Fruit fly (Drosophila melanogaster) whole organism, pupa: ENCODE measurements around the gene Cyp6d5.

ENCODE experiments used
- CG10348 ChIP-seq: fragments of 200-800 bp; sonication (Bioruptor generic); IDR thresholded peaks from 2 replicates; pipeline ENCODE4 v1.3.6; 2022; ENCODE audit warnings: missing biosample characterization, missing genetic modification characterization
- CG12605 ChIP-seq: fragments of 200-800 bp; sonication (Bioruptor generic); IDR thresholded peaks from 2 replicates; pipeline ENCODE4 v1.3.6; 2022; ENCODE audit warnings: missing biosample characterization, missing genetic modification characterization
- CG13204 ChIP-seq: fragments of 200-800 bp; sonication (Bioruptor generic); optimal IDR thresholded peaks from 2 replicates; lab custom pipeline; 2018; ENCODE audit warnings: missing biosample characterization, mild to moderate bottlenecking, missing genetic modification characterization, moderate library complexity
- CG14655 ChIP-seq: fragments of 200-800 bp; sonication (Bioruptor generic); optimal IDR thresholded peaks from 3 replicates; lab custom pipeline; 2017; ENCODE audit warnings: mild to moderate bottlenecking, missing biosample characterization, missing genetic modification reagents, missing genetic modification characterization
- CG15710 ChIP-seq: fragments of 200-800 bp; sonication (Bioruptor generic); optimal IDR thresholded peaks from 2 replicates; lab custom pipeline; 2018; ENCODE audit warnings: missing biosample characterization, mild to moderate bottlenecking, missing genetic modification characterization, moderate library complexity
- CG17806 ChIP-seq: fragments of 200-800 bp; sonication (Bioruptor generic); optimal IDR thresholded peaks from 2 replicates; lab custom pipeline; 2018; ENCODE audit warnings: missing biosample characterization, mild to moderate bottlenecking, missing genetic modification characterization, moderate library complexity
- CG32121 ChIP-seq: fragments of 200-800 bp; sonication (Bioruptor generic); IDR thresholded peaks from 2 replicates; pipeline ENCODE4 v1.3.6; 2022; ENCODE audit warnings: missing biosample characterization, missing genetic modification characterization
- CG34367 ChIP-seq: fragments of 200-800 bp; sonication (Bioruptor generic); optimal IDR thresholded peaks from 2 replicates; lab custom pipeline; 2018; ENCODE audit warnings: missing biosample characterization, mild to moderate bottlenecking, missing genetic modification characterization
- CG4496 ChIP-seq: fragments of 200-800 bp; sonication (Bioruptor generic); IDR thresholded peaks from 3 replicates; pipeline ENCODE4 v1.3.6; 2022; ENCODE audit warnings: missing biosample characterization, missing genetic modification characterization
- CG8159 ChIP-seq: fragments of 200-800 bp; sonication (Bioruptor generic); optimal IDR thresholded peaks from 3 replicates; lab custom pipeline; 2018; ENCODE audit warnings: missing biosample characterization, mild to moderate bottlenecking, missing genetic modification characterization, moderate library complexity
- CG8301 ChIP-seq: fragments of 200-800 bp; sonication (Bioruptor generic); optimal IDR thresholded peaks from 2 replicates; lab custom pipeline; 2018; ENCODE audit warnings: missing biosample characterization, mild to moderate bottlenecking, missing genetic modification characterization
- CG9948 ChIP-seq: fragments of 200-800 bp; sonication (Bioruptor generic); optimal IDR thresholded peaks from 2 replicates; lab custom pipeline; 2018; ENCODE audit warnings: missing biosample characterization, mild to moderate bottlenecking, missing genetic modification characterization, moderate library complexity
- D1 ChIP-seq: fragments of 200-800 bp; sonication (Bioruptor generic); optimal IDR thresholded peaks from 2 replicates; lab custom pipeline; 2018; ENCODE audit warnings: missing biosample characterization, mild to moderate bottlenecking, missing genetic modification characterization, moderate library complexity
- EcR ChIP-seq: fragments of 200-800 bp; sonication (Bioruptor generic); optimal IDR thresholded peaks from 3 replicates; lab custom pipeline; 2019; ENCODE audit warnings: missing biosample characterization, missing genetic modification characterization, mild to moderate bottlenecking, moderate library complexity, missing genetic modification reagents
- Ets98B ChIP-seq: fragments of 200-800 bp; sonication (Bioruptor generic); IDR thresholded peaks from 2 replicates; pipeline ENCODE4 v1.3.6; 2022; ENCODE audit warnings: missing biosample characterization, missing genetic modification characterization
- Pif1A ChIP-seq: fragments of 200-800 bp; sonication (Bioruptor generic); optimal IDR thresholded peaks from 3 replicates; lab custom pipeline; 2016; ENCODE audit warnings: missing biosample characterization, missing genetic modification characterization
- Pif1B ChIP-seq: fragments of 200-800 bp; sonication (Bioruptor generic); optimal IDR thresholded peaks from 3 replicates; lab custom pipeline; 2016; ENCODE audit warnings: missing biosample characterization, missing genetic modification characterization
- Snoo ChIP-seq: fragments of 200-800 bp; sonication (Bioruptor generic); optimal IDR thresholded peaks from 3 replicates; lab custom pipeline; 2017; ENCODE audit warnings: missing biosample characterization, mild to moderate bottlenecking, missing genetic modification characterization, inconsistent platforms
- fd96Ca ChIP-seq: fragments of 200-800 bp; sonication (Bioruptor generic); IDR thresholded peaks from 3 replicates; pipeline ENCODE4 v1.3.6; 2022; ENCODE audit warnings: missing biosample characterization, missing genetic modification characterization
- gl ChIP-seq: fragments of 200-800 bp; sonication (Bioruptor generic); optimal IDR thresholded peaks from 2 replicates; lab custom pipeline; 2018; ENCODE audit warnings: missing biosample characterization, mild to moderate bottlenecking, missing genetic modification characterization
- rn ChIP-seq: fragments of 200-800 bp; sonication (Bioruptor generic); IDR thresholded peaks from 2 replicates; pipeline ENCODE4 v1.3.6; 2022; ENCODE audit warnings: missing biosample characterization, missing genetic modification characterization

Cyp6d5 gene

DNA sequence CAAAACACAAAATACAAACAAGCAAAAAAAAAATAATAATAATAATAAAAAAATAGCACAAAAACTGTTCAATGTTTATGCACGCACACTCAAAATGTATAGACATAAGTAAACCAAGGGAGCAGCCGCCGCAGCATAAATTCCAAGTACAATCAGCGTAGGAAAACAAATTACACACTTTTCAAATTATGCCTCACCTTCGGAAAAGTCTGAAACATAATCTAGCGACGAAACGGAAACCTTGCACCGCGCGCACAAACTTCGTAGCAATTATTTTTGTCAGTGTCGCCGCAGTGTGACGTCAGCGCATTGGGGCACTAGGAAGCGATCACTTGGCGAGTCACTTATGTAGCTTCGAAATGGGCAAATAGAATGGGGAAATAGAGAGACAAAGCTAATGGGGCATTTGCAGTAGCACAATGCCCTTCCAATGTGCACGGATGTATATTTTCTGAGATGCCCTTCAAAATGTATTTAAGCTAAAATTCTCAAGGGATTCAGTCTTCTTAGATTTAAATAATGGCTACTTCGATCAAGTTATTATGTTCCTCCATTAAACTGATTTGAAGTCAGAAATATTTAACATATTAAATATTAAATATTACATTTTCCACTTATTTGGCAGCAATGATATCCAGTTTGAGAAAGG lies 12.1 kb upstream of the Cyp6d5 start:
- peak; percentile 47 for TF ChIP-seq CG14655
- TF ChIP-seq CG8159, result peak; percentile 2
- TF ChIP-seq gl (tag; lab: Kevin White, UChicago), result no peak
- no peak for TF ChIP-seq CG17806 (tag; lab: Kevin White, UChicago)
- TF ChIP-seq CG4496 (GFP tag; lab: Robert Waterston, UW), result peak; percentile 66
- no peak for TF ChIP-seq Snoo (tag; lab: Kevin White, UChicago)
- TF ChIP-seq fd96Ca, result peak; percentile 73; the same call in 2 of the 3 replicates
- TF ChIP-seq Pif1A (GFP tag; lab: Kevin White, UChicago), result peak; percentile 52
- peak; percentile 2 for TF ChIP-seq CG8301 (tag; lab: Kevin White, UChicago)
- peak; percentile 68; the same call in 1 of the 2 replicates for TF ChIP-seq CG32121 (GFP tag; lab: Robert Waterston, UW)
- TF ChIP-seq Ets98B (GFP tag; lab: Robert Waterston, UW), result peak; percentile 55; the same call in 1 of the 2 replicates
- peak; percentile 48; the same call in 1 of the 2 replicates for TF ChIP-seq CG12605 (GFP tag; lab: Robert Waterston, UW)

DNA sequence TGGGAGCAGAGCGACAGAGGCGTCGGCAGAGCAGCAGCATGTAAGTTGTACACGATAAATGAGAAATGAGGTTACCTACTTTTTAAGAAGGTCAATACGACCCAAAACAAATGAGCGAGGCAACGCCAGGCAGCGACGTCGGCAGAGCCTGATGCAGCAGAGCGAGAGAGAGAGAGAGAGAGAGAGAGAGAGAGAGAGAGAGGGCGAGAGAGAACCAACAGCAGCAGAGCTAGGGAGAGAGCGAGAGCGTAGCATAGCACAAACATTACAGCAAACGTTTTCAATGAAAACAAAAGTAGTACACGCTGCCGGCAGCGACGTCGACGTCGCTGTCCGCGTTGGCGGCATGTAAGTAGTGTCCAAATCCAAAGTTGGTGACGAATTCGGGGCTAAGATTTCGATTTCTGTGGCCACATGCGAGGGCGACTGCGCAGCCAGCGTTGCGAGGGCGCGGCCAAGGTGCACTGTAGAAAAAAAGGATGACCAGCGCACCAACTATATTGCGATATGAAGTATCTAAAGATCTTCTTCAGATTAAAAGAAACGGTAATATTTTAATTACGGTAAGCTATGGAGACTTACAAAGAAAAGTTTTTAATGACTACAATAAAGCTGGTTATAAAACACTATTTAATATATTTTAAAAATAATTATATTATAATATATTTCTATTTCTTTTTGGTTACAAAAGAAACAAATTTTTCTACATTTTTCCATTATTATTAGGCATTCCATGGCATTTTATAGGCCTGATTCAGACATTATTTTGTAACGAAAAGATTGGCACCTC lies 11.2 kb upstream of the Cyp6d5 start:
- no peak for TF ChIP-seq rn
- no peak for TF ChIP-seq Snoo (tag; lab: Kevin White, UChicago)
- peak; percentile 7 for TF ChIP-seq CG9948 (tag; lab: Kevin White, UChicago)
- peak; percentile 29; the same call in 1 of the 2 replicates for TF ChIP-seq CG12605 (GFP tag; lab: Robert Waterston, UW)
- TF ChIP-seq fd96Ca, result 0 out of 3 replicates have a peak, but pooled peaks have one; percentile 39
- TF ChIP-seq CG8301 (tag; lab: Kevin White, UChicago), result peak; percentile 16
- TF ChIP-seq CG32121 (GFP tag; lab: Robert Waterston, UW), result peak; percentile 30; the same call in 1 of the 2 replicates
- no peak for TF ChIP-seq CG17806 (tag; lab: Kevin White, UChicago)
- peak; percentile 52; the same call in 1 of the 3 replicates for TF ChIP-seq CG4496 (GFP tag; lab: Robert Waterston, UW)
- TF ChIP-seq EcR, result peak; percentile 60
- TF ChIP-seq CG10348 (GFP tag; lab: Robert Waterston, UW), result no peak
- peak; percentile 44 for TF ChIP-seq CG8159
- no peak for TF ChIP-seq Pif1A (GFP tag; lab: Kevin White, UChicago)
- TF ChIP-seq CG34367 (tag; lab: Kevin White, UChicago), result no peak
- no peak; the same call in 1 of the 2 replicates for TF ChIP-seq Ets98B (GFP tag; lab: Robert Waterston, UW)
- TF ChIP-seq CG15710 (tag; lab: Kevin White, UChicago), result no peak
- TF ChIP-seq CG14655, result peak; percentile 48
- TF ChIP-seq gl (tag; lab: Kevin White, UChicago), result no peak
- peak; percentile 37 for TF ChIP-seq Pif1B (GFP tag; lab: Kevin White, UChicago)
- TF ChIP-seq D1 (tag; lab: Kevin White, UChicago), result no peak
- peak; percentile 57 for TF ChIP-seq CG13204 (GFP tag; lab: Kevin White, UChicago)

DNA sequence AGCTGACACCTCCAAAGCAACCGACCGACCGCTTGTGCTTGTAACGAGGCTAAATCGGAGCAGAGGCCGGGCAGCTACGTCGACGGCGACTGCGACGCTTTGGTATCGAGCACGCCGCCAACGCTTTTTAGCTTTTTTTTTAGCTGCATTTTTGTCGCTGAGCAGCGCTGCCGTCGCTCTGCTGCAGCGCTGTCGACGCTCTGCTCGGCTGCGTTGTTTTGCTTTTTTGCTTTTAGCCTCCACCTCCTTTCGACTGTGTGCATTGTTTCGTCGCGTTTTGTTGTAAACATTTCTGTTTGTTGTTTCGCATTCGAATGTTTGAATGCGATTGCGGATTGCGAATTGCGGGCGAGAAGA lies 10.6 kb upstream of the Cyp6d5 start:
- TF ChIP-seq Ets98B (GFP tag; lab: Robert Waterston, UW) (peak; percentile 14; the same call in 1 of the 2 replicates), CG8159 (peak; percentile 12), gl (tag; lab: Kevin White, UChicago) (peak; percentile 59), Pif1A (GFP tag; lab: Kevin White, UChicago) (no peak), CG8301 (tag; lab: Kevin White, UChicago) (no peak), Pif1B (GFP tag; lab: Kevin White, UChicago) (no peak), CG32121 (GFP tag; lab: Robert Waterston, UW) (peak; percentile 9; the same call in 1 of the 2 replicates), CG4496 (GFP tag; lab: Robert Waterston, UW) (peak; percentile 61), EcR (peak; percentile 30), CG12605 (GFP tag; lab: Robert Waterston, UW) (peak; percentile 40), fd96Ca (no peak; the same call in 1 of the 3 replicates), CG13204 (GFP tag; lab: Kevin White, UChicago) (peak; percentile 24)

DNA sequence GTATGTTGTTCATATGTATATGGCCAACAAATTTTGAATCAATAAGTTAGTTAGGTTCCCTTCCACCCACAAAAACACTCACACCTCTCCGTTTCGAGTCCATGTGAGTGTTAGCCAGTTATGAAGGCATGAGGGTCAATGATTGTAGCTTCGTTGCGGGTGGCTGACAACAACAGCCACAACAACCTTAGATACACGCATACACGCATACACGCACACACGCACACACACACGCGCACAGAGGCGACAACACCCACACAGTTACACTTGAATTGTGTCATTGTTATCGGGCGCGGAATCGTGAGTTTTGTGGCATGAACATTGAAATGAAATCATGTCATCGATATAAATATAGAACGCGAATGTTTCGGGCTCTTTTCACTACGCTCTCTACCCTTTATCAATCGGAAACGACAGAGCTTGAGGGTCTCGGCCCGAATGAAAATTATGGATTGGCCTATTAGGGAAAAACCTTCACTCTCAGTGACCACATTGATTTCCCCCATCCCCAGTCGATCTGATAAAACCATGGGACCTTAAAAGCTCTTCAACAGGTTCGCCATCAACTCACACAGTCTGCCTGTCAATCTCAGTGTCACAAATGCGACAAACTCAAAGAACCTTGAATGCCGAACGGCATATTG lies 9.5 kb upstream of the Cyp6d5 start:
- TF ChIP-seq EcR, result no peak
- no peak for TF ChIP-seq Ets98B (GFP tag; lab: Robert Waterston, UW)
- TF ChIP-seq CG8159, result no peak

DNA sequence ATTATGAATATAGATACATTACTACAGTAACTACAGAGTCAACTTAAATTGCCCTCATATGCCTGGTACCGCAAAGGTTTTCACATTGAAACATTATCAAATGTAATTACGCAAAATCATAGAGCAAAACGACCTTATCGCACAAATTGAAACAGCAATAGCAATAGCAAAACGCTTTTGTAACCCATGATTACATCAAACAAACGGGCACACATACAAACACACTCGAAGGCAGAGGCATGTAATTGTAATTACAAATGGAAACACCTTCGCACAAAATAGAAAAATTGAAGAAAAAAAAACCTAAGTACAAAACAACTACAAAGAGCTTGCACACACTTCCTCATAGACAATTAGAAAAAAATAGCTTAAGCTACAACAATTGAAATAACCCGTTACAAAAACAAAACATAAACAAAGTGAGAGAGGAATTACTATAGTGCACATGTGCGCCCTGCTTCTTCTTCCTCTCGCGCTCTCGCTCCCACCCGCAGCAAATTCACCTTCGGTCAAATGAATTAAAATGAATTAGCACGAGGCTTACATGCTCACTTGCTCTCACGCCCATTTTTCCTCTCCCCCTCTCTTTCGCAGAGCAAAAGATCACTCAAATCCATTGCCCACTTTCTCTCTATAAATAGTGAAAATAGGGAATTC lies 8.6 kb upstream of the Cyp6d5 start:
- TF ChIP-seq D1 (tag; lab: Kevin White, UChicago), result no peak
- TF ChIP-seq Ets98B (GFP tag; lab: Robert Waterston, UW), result peak; percentile 18; the same call in 1 of the 2 replicates
- no peak for TF ChIP-seq CG32121 (GFP tag; lab: Robert Waterston, UW)
- no peak for TF ChIP-seq gl (tag; lab: Kevin White, UChicago)
